Worm (Caenorhabditis elegans) whole organism, young adult: ENCODE data around the gene B0034.1.

Experiments used
- B0336.3 ChIP-seq: fragments of 200-800 bp; sonication (Bioruptor generic); IDR thresholded peaks from 2 replicates; pipeline ENCODE4 v1.3.6; 2022; ENCODE audit warnings: missing genetic modification characterization, missing compliant biosample characterization
- F33H1.4 ChIP-seq: fragments of 200-800 bp; sonication (Bioruptor generic); IDR thresholded peaks from 2 replicates; pipeline ENCODE4 v1.3.6; 2022; ENCODE audit warnings: missing genetic modification reagents, missing genetic modification characterization, missing compliant biosample characterization
- F39B2.1 ChIP-seq: fragments of 200-800 bp; sonication (Bioruptor generic); IDR thresholded peaks from 2 replicates; pipeline ENCODE4 v1.3.6; 2022; ENCODE audit warnings: missing genetic modification reagents, missing genetic modification characterization, missing compliant biosample characterization
- F57C9.4 ChIP-seq: sonication (generic microtip); optimal IDR thresholded peaks from 2 replicates; lab custom pipeline; 2017; ENCODE audit warnings: mild to moderate bottlenecking, missing genetic modification characterization, missing compliant biosample characterization
- Y56A3A.18 ChIP-seq: fragments of 200-800 bp; sonication (Bioruptor generic); IDR thresholded peaks from 2 replicates; pipeline ENCODE4 v1.3.6; 2022; ENCODE audit warnings: missing genetic modification reagents, missing genetic modification characterization, missing compliant biosample characterization
- Y67H2A.10 ChIP-seq: fragments of 200-800 bp; sonication (Bioruptor generic); conservative IDR thresholded peaks from 2 replicates; pipeline ENCODE4 v1.3.6; 2022; ENCODE audit warnings: missing genetic modification reagents, missing genetic modification characterization, missing compliant biosample characterization
- atf-7 ChIP-seq: sonication (generic microtip); optimal IDR thresholded peaks from 2 replicates; lab custom pipeline; 2017; ENCODE audit warnings: mild to moderate bottlenecking, missing genetic modification characterization, missing compliant biosample characterization
- athp-1 ChIP-seq: sonication (generic microtip); optimal IDR thresholded peaks from 2 replicates; lab custom pipeline; 2017; ENCODE audit warnings: mild to moderate bottlenecking, missing genetic modification characterization, missing compliant biosample characterization
- attf-5 ChIP-seq: fragments of 200-800 bp; sonication (Bioruptor generic); optimal IDR thresholded peaks from 2 replicates; lab custom pipeline; 2018; ENCODE audit warnings: mild to moderate bottlenecking, missing genetic modification characterization, missing compliant biosample characterization
- attf-6 ChIP-seq: fragments of 200-800 bp; sonication (Bioruptor generic); IDR thresholded peaks from 2 replicates; pipeline ENCODE4 v1.3.6; 2022; ENCODE audit warnings: missing genetic modification reagents, missing genetic modification characterization, missing compliant biosample characterization
- bed-2 ChIP-seq: fragments of 200-800 bp; sonication (Bioruptor generic); IDR thresholded peaks from 2 replicates; pipeline ENCODE4 v1.3.6; 2022; ENCODE audit warnings: missing genetic modification reagents, missing genetic modification characterization, missing compliant biosample characterization
- ceh-40 ChIP-seq: fragments of 200-800 bp; sonication (Bioruptor generic); IDR thresholded peaks from 2 replicates; pipeline ENCODE4 v1.3.6; 2022; ENCODE audit warnings: missing genetic modification characterization, missing compliant biosample characterization
- ceh-91 ChIP-seq: fragments of 200-800 bp; sonication (Bioruptor generic); IDR thresholded peaks from 2 replicates; pipeline ENCODE4 v1.3.6; 2022; ENCODE audit warnings: missing genetic modification reagents, missing genetic modification characterization, missing compliant biosample characterization
- chd-7 ChIP-seq: sonication (generic microtip); optimal IDR thresholded peaks from 2 replicates; lab custom pipeline; 2016; ENCODE audit warnings: mild to moderate bottlenecking, missing genetic modification characterization, moderate library complexity, missing compliant biosample characterization
- dox-1 ChIP-seq: fragments of 200-800 bp; sonication (Bioruptor generic); IDR thresholded peaks from 2 replicates; pipeline ENCODE4 v1.3.6; 2022; ENCODE audit warnings: missing genetic modification reagents, missing genetic modification characterization, missing compliant biosample characterization
- dpl-1 ChIP-seq: fragments of 150-350 bp; optimal IDR thresholded peaks from 2 replicates; lab custom pipeline; 2014; ENCODE audit warnings: missing biosample characterization, missing genetic modification reagents, missing genetic modification characterization
- egl-44 ChIP-seq: fragments of 200-800 bp; sonication (Bioruptor generic); IDR thresholded peaks from 2 replicates; pipeline ENCODE4 v1.3.6; 2022; ENCODE audit warnings: missing genetic modification reagents, missing genetic modification characterization, missing compliant biosample characterization
- lag-1 ChIP-seq: fragments of 200-800 bp; sonication (Bioruptor generic); IDR thresholded peaks from 2 replicates; pipeline ENCODE4 v1.3.6; 2022; ENCODE audit warnings: missing genetic modification reagents, missing genetic modification characterization, missing compliant biosample characterization
- lin-26 ChIP-seq: fragments of 200-800 bp; sonication (Bioruptor generic); IDR thresholded peaks from 2 replicates; pipeline ENCODE4 v1.3.6; 2022; ENCODE audit warnings: missing genetic modification reagents, missing genetic modification characterization, missing compliant biosample characterization
- lin-40 ChIP-seq: sonication (generic microtip); optimal IDR thresholded peaks from 2 replicates; lab custom pipeline; 2016; ENCODE audit warnings: missing genetic modification characterization, mild to moderate bottlenecking, missing compliant biosample characterization, missing genotype, missing genetic modification reagents
- lin-54 ChIP-seq: fragments of 200-800 bp; sonication (Bioruptor generic); optimal IDR thresholded peaks from 2 replicates; lab custom pipeline; 2018; ENCODE audit warnings: mild to moderate bottlenecking, missing genetic modification characterization, missing compliant biosample characterization
- madf-10 ChIP-seq: sonication (generic microtip); optimal IDR thresholded peaks from 2 replicates; lab custom pipeline; 2016; ENCODE audit warnings: mild to moderate bottlenecking, missing genetic modification characterization, missing compliant biosample characterization
- mxl-1 ChIP-seq: sonication (generic microtip); optimal IDR thresholded peaks from 2 replicates; lab custom pipeline; 2016; ENCODE audit warnings: missing genetic modification characterization, missing compliant biosample characterization
- nfyb-1 ChIP-seq: fragments of 200-800 bp; sonication (Bioruptor generic); IDR thresholded peaks from 2 replicates; pipeline ENCODE4 v1.3.6; 2022; ENCODE audit warnings: missing genetic modification reagents, missing genetic modification characterization, missing compliant biosample characterization
- nhr-120 ChIP-seq: fragments of 200-800 bp; sonication (Bioruptor generic); IDR thresholded peaks from 2 replicates; pipeline ENCODE4 v1.3.6; 2022; ENCODE audit warnings: missing genetic modification characterization, missing compliant biosample characterization
- nhr-80 ChIP-seq: sonication (generic microtip); optimal IDR thresholded peaks from 2 replicates; lab custom pipeline; 2016; ENCODE audit warnings: missing genetic modification characterization, missing compliant biosample characterization
- nhr-90 ChIP-seq: sonication (generic microtip); optimal IDR thresholded peaks from 2 replicates; lab custom pipeline; 2016; ENCODE audit warnings: missing genotype, mild to moderate bottlenecking, missing genetic modification characterization, missing compliant biosample characterization
- sea-2 ChIP-seq: fragments of 200-800 bp; sonication (Bioruptor generic); IDR thresholded peaks from 2 replicates; pipeline ENCODE4 v1.3.6; 2022; ENCODE audit warnings: missing genetic modification characterization, missing compliant biosample characterization
- snpc-1.1 ChIP-seq: sonication (generic microtip); optimal IDR thresholded peaks from 2 replicates; lab custom pipeline; 2017; ENCODE audit warnings: missing genetic modification characterization, mild to moderate bottlenecking, missing compliant biosample characterization, antibody characterized with exemption, moderate library complexity, missing genotype, missing genetic modification reagents; ENCODE audit not compliant: insufficient read depth
- somi-1 ChIP-seq: fragments of 200-800 bp; sonication (Bioruptor generic); optimal IDR thresholded peaks from 2 replicates; lab custom pipeline; 2018; ENCODE audit warnings: mild to moderate bottlenecking, missing genetic modification characterization, missing compliant biosample characterization
- sptf-2 ChIP-seq: fragments of 200-800 bp; sonication (Bioruptor generic); optimal IDR thresholded peaks from 2 replicates; lab custom pipeline; 2018; ENCODE audit warnings: mild to moderate bottlenecking, missing genetic modification characterization, missing compliant biosample characterization
- tbx-9 ChIP-seq: sonication (generic microtip); optimal IDR thresholded peaks from 2 replicates; lab custom pipeline; 2016; ENCODE audit warnings: borderline replicate concordance, missing genetic modification characterization, inconsistent platforms, missing compliant biosample characterization
- unc-130 ChIP-seq: sonication (generic microtip); optimal IDR thresholded peaks from 2 replicates; lab custom pipeline; 2016; ENCODE audit warnings: missing genetic modification reagents, missing genetic modification characterization, missing compliant biosample characterization
- zfh-2 ChIP-seq: fragments of 200-800 bp; sonication (Bioruptor generic); conservative IDR thresholded peaks from 2 replicates; pipeline ENCODE4 v1.3.6; 2022; ENCODE audit warnings: missing genetic modification reagents, missing genetic modification characterization, missing compliant biosample characterization
- ztf-18 ChIP-seq: sonication (generic microtip); optimal IDR thresholded peaks from 2 replicates; lab custom pipeline; 2016; ENCODE audit warnings: missing genotype, mild to moderate bottlenecking, missing genetic modification characterization, missing compliant biosample characterization
- ztf-3 ChIP-seq: fragments of 200-800 bp; sonication (Bioruptor generic); optimal IDR thresholded peaks from 2 replicates; lab custom pipeline; 2018; ENCODE audit warnings: mild to moderate bottlenecking, missing genetic modification characterization, missing compliant biosample characterization

Gene B0034.1

ce11 chrII:5956583-5956982 is 11.6 kb upstream of the B0034.1 start, which contains the start of gene casy-1:
casy-1 (minus strand) TSS chrII:5956683.
- TF ChIP-seq ztf-18 (tag; lab: Kevin White, UChicago): no peak
- no peak for TF ChIP-seq nfyb-1
- TF ChIP-seq attf-6: no peak
- no peak for TF ChIP-seq zfh-2 (GFP tag; lab: Robert Waterston, UW)

ce11 chrII:5957803-5958367 is 10.3 kb upstream of the B0034.1 start:
- TF ChIP-seq madf-10 (no peak), lag-1 (GFP tag; lab: Robert Waterston, UW) (no peak), ztf-3 (GFP tag; lab: Kevin White, UChicago) (no peak), attf-5 (GFP tag; lab: Kevin White, UChicago) (no peak), bed-2 (GFP tag; lab: Robert Waterston, UW) (no peak), mxl-1 (tag; lab: Kevin White, UChicago) (no peak), athp-1 (no peak), F57C9.4 (tag; lab: Kevin White, UChicago) (no peak), nhr-80 (tag; lab: Kevin White, UChicago) (no peak), F33H1.4 (GFP tag; lab: Robert Waterston, UW) (no peak), atf-7 (tag; lab: Kevin White, UChicago) (no peak), dox-1 (GFP tag; lab: Robert Waterston, UW) (no peak)

ce11 chrII:5959575-5960119 is 8.5 kb upstream of the B0034.1 start:
- no peak for TF ChIP-seq lin-40
- TF ChIP-seq somi-1 (GFP tag; lab: Kevin White, UChicago): no peak
- no peak for TF ChIP-seq F39B2.1 (GFP tag; lab: Robert Waterston, UW)
- TF ChIP-seq dpl-1: no peak
- TF ChIP-seq Y56A3A.18 (GFP tag; lab: Robert Waterston, UW): no peak
- no peak for TF ChIP-seq lin-26
- no peak for TF ChIP-seq lin-54 (GFP tag; lab: Kevin White, UChicago)
- no peak for TF ChIP-seq snpc-1.1 (tag; lab: Kevin White, UChicago)
- no peak for TF ChIP-seq Y67H2A.10 (GFP tag; lab: Robert Waterston, UW)
- TF ChIP-seq sea-2: no peak
- no peak for TF ChIP-seq chd-7 (tag; lab: Kevin White, UChicago)
- no peak for TF ChIP-seq tbx-9 (tag; lab: Kevin White, UChicago)
- TF ChIP-seq egl-44: no peak
- no peak for TF ChIP-seq nhr-90 (tag; lab: Kevin White, UChicago)
- no peak for TF ChIP-seq ceh-91 (GFP tag; lab: Robert Waterston, UW)
- TF ChIP-seq F57C9.4 (tag; lab: Kevin White, UChicago): no peak
- TF ChIP-seq sptf-2 (GFP tag; lab: Kevin White, UChicago): no peak
- TF ChIP-seq zfh-2 (GFP tag; lab: Robert Waterston, UW): no peak
- no peak for TF ChIP-seq unc-130
- TF ChIP-seq, all 124 proteins: peak for 0

- TF ChIP-seq nhr-80 (tag; lab: Kevin White, UChicago) (no peak), ceh-40 (GFP tag; lab: Robert Waterston, UW) (no peak), B0336.3 (GFP tag; lab: Robert Waterston, UW) (no peak), nhr-120 (no peak)
- TF ChIP-seq, all 124 proteins: peak for 0
Measured at ce11 chrII:5961317-5961716, 6.8 kb upstream of the B0034.1 start, which contains the start of gene B0034.7. B0034.7 (plus strand) TSS chrII:5961617.
